Worm (Caenorhabditis elegans): Measurements from ENCODE around the gene Y5H2A.4.

Y5H2A.4 gene

ce11 chrV:2255191-2255590 lies 19.0 kb downstream of the Y5H2A.4 start, which contains the start of gene F41B5.1:
Gene F41B5.1, plus strand, starts transcription at chrV:2255533.
- peak; percentile 15 for TF ChIP-seq hmg-11 (tag; optimal IDR thresholded peaks at IDR 0.05)

- TF ChIP-seq unc-39 (tag; optimal IDR thresholded peaks at IDR 0.05) (no peak), fos-1 (tag; optimal IDR thresholded peaks at IDR 0.05) (no peak), pha-4 (tag; optimal IDR thresholded peaks at IDR 0.05) (no peak), nhr-67 (tag; optimal IDR thresholded peaks at IDR 0.05) (no peak), elt-2 (tag; optimal IDR thresholded peaks at IDR 0.05) (no peak), eor-1 (tag; optimal IDR thresholded peaks at IDR 0.05) (no peak), hmg-11 (tag; optimal IDR thresholded peaks at IDR 0.05) (no peak), daf-12 (tag; optimal IDR thresholded peaks at IDR 0.05) (no peak), ama-1 (optimal IDR thresholded peaks at IDR 0.05) (no peak), lsy-12 (tag; optimal IDR thresholded peaks at IDR 0.05) (no peak), nhr-25 (tag; optimal IDR thresholded peaks at IDR 0.05) (no peak), nhr-76 (tag; optimal IDR thresholded peaks at IDR 0.05) (no peak), ceh-16 (tag; optimal IDR thresholded peaks at IDR 0.05) (no peak)
Measured at ce11 chrV:2254553-2255124, 19.5 kb downstream of the Y5H2A.4 start, which contains the start of gene str-253. Gene str-253, minus strand, starts transcription at chrV:2254603.

- no peak for TF ChIP-seq ZK546.5 (tag; optimal IDR thresholded peaks at IDR 0.05)
- no peak for TF ChIP-seq elt-3 (tag; optimal IDR thresholded peaks at IDR 0.05)
- TF ChIP-seq nhr-43 (tag; optimal IDR thresholded peaks at IDR 0.05; ENCODE audit: poor library complexity, severe bottlenecking) = no peak
- TF ChIP-seq elt-2 (tag; optimal IDR thresholded peaks at IDR 0.05) = peak; percentile 55
- TF ChIP-seq nhr-12 (tag; optimal IDR thresholded peaks at IDR 0.05) = no peak
- TF ChIP-seq pqm-1 (tag; optimal IDR thresholded peaks at IDR 0.05) = peak; percentile 13
- TF ChIP-seq egl-5 (tag; optimal IDR thresholded peaks at IDR 0.05) = no peak
Measured at ce11 chrV:2251774-2252173, 22.4 kb downstream of the Y5H2A.4 start.

ce11 chrV:2250126-2250590 lies 24.0 kb downstream of the Y5H2A.4 start, which contains the start of gene cyp-33C7:
Gene cyp-33C7, plus strand, starts transcription at chrV:2250540.
- TF ChIP-seq R02D3.7 (tag; optimal IDR thresholded peaks at IDR 0.05) (no peak), nhr-67 (tag; optimal IDR thresholded peaks at IDR 0.05) (no peak), fkh-2 (tag; optimal IDR thresholded peaks at IDR 0.05) (no peak), ztf-4 (tag; optimal IDR thresholded peaks at IDR 0.05) (no peak), eor-1 (tag; optimal IDR thresholded peaks at IDR 0.05) (no peak), unc-39 (tag; optimal IDR thresholded peaks at IDR 0.05) (no peak), nhr-28 (tag; optimal IDR thresholded peaks at IDR 0.05) (no peak), daf-12 (tag; optimal IDR thresholded peaks at IDR 0.05) (no peak), zag-1 (tag; optimal IDR thresholded peaks at IDR 0.05) (no peak), hmg-11 (tag; optimal IDR thresholded peaks at IDR 0.05) (no peak), ama-1 (optimal IDR thresholded peaks at IDR 0.05) (no peak), ceh-82 (tag; optimal IDR thresholded peaks at IDR 0.05) (no peak), lin-15B (tag; optimal IDR thresholded peaks at IDR 0.05) (no peak), tbx-2 (tag; optimal IDR thresholded peaks at IDR 0.05) (no peak), elt-2 (tag; optimal IDR thresholded peaks at IDR 0.05) (peak; percentile 78), ceh-9 (tag; optimal IDR thresholded peaks at IDR 0.05) (no peak), nhr-43 (tag; optimal IDR thresholded peaks at IDR 0.05; ENCODE audit: poor library complexity, severe bottlenecking) (no peak), nhr-77 (tag; optimal IDR thresholded peaks at IDR 0.05) (no peak), nhr-12 (tag; optimal IDR thresholded peaks at IDR 0.05) (no peak), ZK546.5 (tag; optimal IDR thresholded peaks at IDR 0.05) (no peak), fkh-10 (GFP tag; optimal IDR thresholded peaks at IDR 0.05) (no peak), fos-1 (tag; optimal IDR thresholded peaks at IDR 0.05) (no peak), skn-1 (tag; optimal IDR thresholded peaks at IDR 0.05) (no peak), lin-39 (tag; optimal IDR thresholded peaks at IDR 0.05) (no peak), unc-62 (GFP tag; optimal IDR thresholded peaks at IDR 0.05) (no peak), elt-3 (tag; optimal IDR thresholded peaks at IDR 0.05) (no peak), sea-2 (GFP tag; optimal IDR thresholded peaks at IDR 0.05) (no peak), nhr-23 (tag; optimal IDR thresholded peaks at IDR 0.05) (peak; percentile 19), ceh-28 (tag; optimal IDR thresholded peaks at IDR 0.05) (peak; percentile 15), aly-2 (tag; optimal IDR thresholded peaks at IDR 0.05) (no peak), egl-5 (tag; optimal IDR thresholded peaks at IDR 0.05) (no peak), pqm-1 (tag; optimal IDR thresholded peaks at IDR 0.05) (peak; percentile 68), mml-1 (tag; optimal IDR thresholded peaks at IDR 0.05) (no peak), nhr-25 (tag; optimal IDR thresholded peaks at IDR 0.05) (no peak), nfya-1 (tag; optimal IDR thresholded peaks at IDR 0.05; ENCODE audit: insufficient read depth) (peak; percentile 20), pha-4 (tag; optimal IDR thresholded peaks at IDR 0.05) (peak; percentile 72), lsy-12 (tag; optimal IDR thresholded peaks at IDR 0.05) (no peak), nhr-11 (tag; optimal IDR thresholded peaks at IDR 0.05) (no peak), snpc-4 (tag; optimal IDR thresholded peaks at IDR 0.05) (no peak), ceh-16 (tag; optimal IDR thresholded peaks at IDR 0.05) (no peak), ztf-11 (tag; optimal IDR thresholded peaks at IDR 0.05) (no peak), nhr-76 (tag; optimal IDR thresholded peaks at IDR 0.05) (no peak), elt-1 (tag; optimal IDR thresholded peaks at IDR 0.05) (no peak), jun-1 (tag; optimal IDR thresholded peaks at IDR 0.05) (peak; percentile 71)
